Fruit fly (Drosophila melanogaster) whole organism, embryonic: Measurements from ENCODE around the gene CG10984.
A peak's percentile ranks its signal among the peaks of the same experiment; 100 is the strongest.

Experiments used
- Abd-B ChIP-seq: fragments of 200-800 bp; sonication (Bioruptor generic); optimal IDR thresholded peaks from 2 replicates; lab custom pipeline; 2018; ENCODE audit warnings: missing biosample characterization, mild to moderate bottlenecking, missing genetic modification characterization, moderate library complexity
- CG10431 ChIP-seq: fragments of 200-800 bp; sonication (Bioruptor generic); optimal IDR thresholded peaks from 3 replicates; lab custom pipeline; 2018; ENCODE audit warnings: missing biosample characterization, mild to moderate bottlenecking, missing genetic modification characterization
- CG11398 ChIP-seq: fragments of 200-800 bp; sonication (Bioruptor generic); optimal IDR thresholded peaks from 2 replicates; lab custom pipeline; 2016; ENCODE audit warnings: missing biosample characterization, missing genetic modification characterization
- CG12071 ChIP-seq: fragments of 200-800 bp; sonication (Bioruptor generic); optimal IDR thresholded peaks from 3 replicates; lab custom pipeline; 2018; ENCODE audit warnings: missing biosample characterization, mild to moderate bottlenecking, missing genetic modification characterization
- CG12659 ChIP-seq: fragments of 200-800 bp; sonication (Bioruptor generic); optimal IDR thresholded peaks from 3 replicates; lab custom pipeline; 2017; ENCODE audit warnings: mild to moderate bottlenecking, missing biosample characterization, missing genetic modification reagents, missing genetic modification characterization
- CG13296 ChIP-seq: fragments of 200-800 bp; sonication (Bioruptor generic); optimal IDR thresholded peaks from 3 replicates; lab custom pipeline; 2018; ENCODE audit warnings: missing biosample characterization, mild to moderate bottlenecking, missing genetic modification characterization
- CG14050 ChIP-seq: fragments of 200-800 bp; sonication (Bioruptor generic); IDR thresholded peaks from 3 replicates; pipeline ENCODE4 v1.3.6; 2022; ENCODE audit warnings: missing biosample characterization, missing genetic modification characterization
- CG15479 ChIP-seq: fragments of 200-800 bp; sonication (Bioruptor generic); optimal IDR thresholded peaks from 3 replicates; lab custom pipeline; 2019; ENCODE audit warnings: missing biosample characterization, mild to moderate bottlenecking, missing genetic modification characterization, moderate library complexity
- CG16813 ChIP-seq: fragments of 200-800 bp; sonication (Bioruptor generic); IDR thresholded peaks from 3 replicates; pipeline ENCODE4 v1.3.6; 2022; ENCODE audit warnings: missing biosample characterization, missing genetic modification characterization; ENCODE audit not compliant: partially characterized antibody
- CG18011 ChIP-seq: fragments of 200-800 bp; sonication (Bioruptor generic); optimal IDR thresholded peaks from 2 replicates; lab custom pipeline; 2017; ENCODE audit warnings: missing biosample characterization, missing genetic modification characterization, mild to moderate bottlenecking, moderate library complexity, missing genotype
- CG2116 ChIP-seq: fragments of 200-800 bp; sonication (Bioruptor generic); optimal IDR thresholded peaks from 3 replicates; lab custom pipeline; 2018; ENCODE audit warnings: missing biosample characterization, mild to moderate bottlenecking, missing genetic modification characterization
- CG33213 ChIP-seq: fragments of 200-800 bp; sonication (Bioruptor generic); optimal IDR thresholded peaks from 3 replicates; lab custom pipeline; 2016; ENCODE audit warnings: missing biosample characterization, missing genetic modification characterization
- CG3838 ChIP-seq: fragments of 200-800 bp; sonication (Bioruptor generic); optimal IDR thresholded peaks from 3 replicates; lab custom pipeline; 2016; ENCODE audit warnings: missing biosample characterization, missing genetic modification characterization
- CG4360 ChIP-seq: fragments of 200-800 bp; sonication (Bioruptor generic); IDR thresholded peaks from 2 replicates; pipeline ENCODE4 v1.3.6; 2022; ENCODE audit warnings: missing biosample characterization, missing genetic modification characterization
- CG4854 ChIP-seq: fragments of 200-800 bp; sonication (Bioruptor generic); optimal IDR thresholded peaks from 2 replicates; lab custom pipeline; 2016; ENCODE audit warnings: missing biosample characterization, missing genetic modification characterization, inconsistent platforms
- CG6175 ChIP-seq: fragments of 200-800 bp; sonication (Bioruptor generic); IDR thresholded peaks from 3 replicates; pipeline ENCODE4 v1.3.6; 2022; ENCODE audit warnings: missing biosample characterization, missing genetic modification characterization
- CG7987 ChIP-seq: fragments of 200-800 bp; sonication (Bioruptor generic); optimal IDR thresholded peaks from 2 replicates; lab custom pipeline; 2018; ENCODE audit warnings: missing biosample characterization, mild to moderate bottlenecking, missing genetic modification characterization, moderate library complexity
- CG9932 ChIP-seq: fragments of 200-800 bp; sonication (Bioruptor generic); IDR thresholded peaks from 2 replicates; pipeline ENCODE4 v1.3.6; 2022; ENCODE audit warnings: missing biosample characterization, missing genetic modification characterization
- Dbx ChIP-seq: fragments of 200-800 bp; sonication (Bioruptor generic); IDR thresholded peaks from 3 replicates; pipeline ENCODE4 v1.3.6; 2022; ENCODE audit warnings: missing biosample characterization, missing genetic modification characterization
- Doc2 ChIP-seq: fragments of 200-800 bp; sonication (Bioruptor generic); IDR thresholded peaks from 2 replicates; pipeline ENCODE4 v1.3.6; 2022; ENCODE audit warnings: missing biosample characterization, missing genetic modification characterization
- Dp ChIP-seq: fragments of 200-800 bp; sonication (Bioruptor generic); optimal IDR thresholded peaks from 2 replicates; lab custom pipeline; 2018; ENCODE audit warnings: missing biosample characterization, mild to moderate bottlenecking, missing genetic modification characterization, moderate library complexity
- Fer3 ChIP-seq: fragments of 200-800 bp; sonication (Bioruptor generic); optimal IDR thresholded peaks from 2 replicates; lab custom pipeline; 2018; ENCODE audit warnings: missing biosample characterization, mild to moderate bottlenecking, missing genetic modification characterization, moderate library complexity
- HLH3B ChIP-seq: fragments of 200-800 bp; sonication (Bioruptor generic); IDR thresholded peaks from 2 replicates; pipeline ENCODE4 v1.3.6; 2022; ENCODE audit warnings: missing biosample characterization, missing genetic modification characterization
- HmgD ChIP-seq: fragments of 200-800 bp; sonication (Bioruptor generic); optimal IDR thresholded peaks from 3 replicates; lab custom pipeline; 2016; ENCODE audit warnings: missing biosample characterization, missing genetic modification characterization
- Hmx ChIP-seq: fragments of 200-800 bp; sonication (Bioruptor generic); optimal IDR thresholded peaks from 2 replicates; lab custom pipeline; 2016; ENCODE audit warnings: missing biosample characterization, missing genetic modification characterization
- Hr78 ChIP-seq, 2 experiments: fragments of 200-800 bp in 1 of 2; fragments of >200 bp in 1 of 2; sonication (Bioruptor generic) in 1 of 2; optimal IDR thresholded peaks; 2 replicates each; lab custom pipeline; 2017 to 2019; ENCODE audit warnings: missing biosample characterization in 2 of 2, missing genetic modification characterization in 2 of 2, mild to moderate bottlenecking in 1 of 2, moderate library complexity in 1 of 2
- Lhr ChIP-seq: fragments of 200-800 bp; sonication (Bioruptor generic); optimal IDR thresholded peaks from 3 replicates; lab custom pipeline; 2017; ENCODE audit warnings: mild to moderate bottlenecking, missing biosample characterization, missing genetic modification reagents, missing genetic modification characterization
- MESR4 ChIP-seq: fragments of 200-800 bp; sonication (Bioruptor generic); optimal IDR thresholded peaks from 2 replicates; lab custom pipeline; 2018; ENCODE audit warnings: missing biosample characterization, mild to moderate bottlenecking, missing genetic modification characterization, moderate library complexity
- Meics ChIP-seq: fragments of 200-800 bp; sonication (Bioruptor generic); optimal IDR thresholded peaks from 2 replicates; lab custom pipeline; 2017; ENCODE audit warnings: missing biosample characterization, mild to moderate bottlenecking, missing genetic modification characterization
- Sox100B ChIP-seq: fragments of 200-800 bp; sonication (Bioruptor generic); optimal IDR thresholded peaks from 3 replicates; lab custom pipeline; 2018; ENCODE audit warnings: missing biosample characterization, mild to moderate bottlenecking, missing genetic modification characterization
- Sry-β ChIP-seq: fragments of 200-800 bp; sonication (Bioruptor generic); optimal IDR thresholded peaks from 2 replicates; lab custom pipeline; 2018; ENCODE audit warnings: missing biosample characterization, mild to moderate bottlenecking, missing genetic modification characterization, moderate library complexity
- ac ChIP-seq: fragments of 200-800 bp; sonication (Bioruptor generic); optimal IDR thresholded peaks from 3 replicates; lab custom pipeline; 2017; ENCODE audit warnings: missing biosample characterization, mild to moderate bottlenecking, missing genetic modification characterization
- dmrt99B ChIP-seq: fragments of 200-800 bp; sonication (Bioruptor generic); optimal IDR thresholded peaks from 2 replicates; lab custom pipeline; 2018; ENCODE audit warnings: missing biosample characterization, mild to moderate bottlenecking, missing genetic modification characterization, moderate library complexity
- dpn ChIP-seq, 2 experiments: fragments of 200-800 bp; sonication (Bioruptor generic); optimal IDR thresholded peaks; 3 replicates each; lab custom pipeline; 2016; ENCODE audit warnings: missing biosample characterization in 2 of 2, missing genetic modification characterization in 2 of 2
- fd64A ChIP-seq: fragments of 200-800 bp; sonication (Bioruptor generic); optimal IDR thresholded peaks from 3 replicates; lab custom pipeline; 2018; ENCODE audit warnings: missing biosample characterization, mild to moderate bottlenecking, missing genetic modification characterization
- fu2 ChIP-seq: fragments of 200-800 bp; sonication (Bioruptor generic); optimal IDR thresholded peaks from 2 replicates; lab custom pipeline; 2016; ENCODE audit warnings: missing biosample characterization, missing genetic modification characterization
- grn ChIP-seq: fragments of 200-800 bp; sonication (Bioruptor generic); optimal IDR thresholded peaks from 3 replicates; lab custom pipeline; 2017; ENCODE audit warnings: missing biosample characterization, missing genetic modification characterization
- gsb-n ChIP-seq: fragments of 200-800 bp; sonication (Bioruptor generic); optimal IDR thresholded peaks from 3 replicates; lab custom pipeline; 2018; ENCODE audit warnings: missing biosample characterization, mild to moderate bottlenecking, missing genetic modification characterization
- hkb ChIP-seq, 2 experiments: fragments of 200-800 bp in 1 of 2; fragments of >200 bp in 1 of 2; sonication (Bioruptor generic) in 1 of 2; IDR thresholded peaks in 1 of 2; optimal IDR thresholded peaks in 1 of 2; 2 replicates each; pipeline versions ENCODE4 v1.3.6 to Lab custom; 2017 to 2022; ENCODE audit warnings: missing biosample characterization in 1 of 2, missing genetic modification characterization in 1 of 2
- inv ChIP-seq: fragments of 200-800 bp; sonication (Bioruptor generic); IDR thresholded peaks from 2 replicates; pipeline ENCODE4 v1.3.6; 2022; ENCODE audit warnings: missing biosample characterization, missing genetic modification characterization; ENCODE audit not compliant: partially characterized antibody
- knrl ChIP-seq: fragments of 200-800 bp; sonication (Bioruptor generic); IDR thresholded peaks from 3 replicates; pipeline ENCODE4 v1.3.6; 2022; ENCODE audit warnings: missing biosample characterization, missing genetic modification characterization; ENCODE audit not compliant: partially characterized antibody
- lola ChIP-seq, 3 experiments: fragments of >200 bp in 2 of 3; fragments of 200-800 bp in 1 of 3; sonication (Bioruptor generic) in 1 of 3; optimal IDR thresholded peaks; 2 replicates each; lab custom pipeline; 2017 to 2019; ENCODE audit warnings: missing biosample characterization in 3 of 3, missing genetic modification characterization in 3 of 3, mild to moderate bottlenecking in 1 of 3, moderate library complexity in 1 of 3
- nerfin-2 ChIP-seq: fragments of 200-800 bp; sonication (Bioruptor generic); IDR thresholded peaks from 2 replicates; pipeline ENCODE4 v1.3.6; 2022; ENCODE audit warnings: missing biosample characterization, missing genetic modification characterization; ENCODE audit not compliant: partially characterized antibody
- sna ChIP-seq: fragments of 200-800 bp; sonication (Bioruptor generic); IDR thresholded peaks from 2 replicates; pipeline ENCODE4 v1.3.6; 2022; ENCODE audit warnings: missing biosample characterization, missing genetic modification characterization; ENCODE audit not compliant: partially characterized antibody
- unc-4 ChIP-seq: fragments of 200-800 bp; sonication (Bioruptor generic); IDR thresholded peaks from 2 replicates; pipeline ENCODE4 v1.3.6; 2022; ENCODE audit warnings: missing biosample characterization, missing genetic modification characterization; ENCODE audit not compliant: partially characterized antibody
- wdn ChIP-seq: fragments of 200-800 bp; sonication (Bioruptor generic); IDR thresholded peaks from 2 replicates; pipeline ENCODE4 v1.3.6; 2022; ENCODE audit warnings: missing biosample characterization, missing genetic modification characterization

CG10984 gene

dm6 chr3L:12754769-12755189, 4.9 kb downstream of the CG10984 start, which contains the start of the genes CG10973 and Vps13D (continued):
- TF ChIP-seq fd64A (GFP tag; lab: Kevin White, UChicago) (peak; percentile 90), CG13296 (GFP tag; lab: Kevin White, UChicago) (no peak), Lhr (GFP tag; lab: Kevin White, UChicago) (peak; percentile 59), CG7987 (GFP tag; lab: Kevin White, UChicago) (peak; percentile 91), HLH3B (GFP tag; lab: Robert Waterston, UW) (no peak; the same call in 1 of the 2 replicates), CG12659 (peak; percentile 82), Fer3 (tag; lab: Kevin White, UChicago) (no peak), Sry-β (peak; percentile 61), Meics (GFP tag; lab: Kevin White, UChicago) (no peak), lola (GFP tag; optimal IDR thresholded peaks at IDR 0.05; lab: Kevin White, UChicago) (no peak), gsb-n (tag; lab: Kevin White, UChicago) (no peak), Dbx (no peak), CG18011 (GFP tag; lab: Kevin White, UChicago) (peak; percentile 53), ac (GFP tag; lab: Kevin White, UChicago) (no peak), fu2 (GFP tag; lab: Kevin White, UChicago) (no peak), Dp (GFP tag; lab: Kevin White, UChicago) (peak; percentile 33), Hr78 (GFP tag; optimal IDR thresholded peaks at IDR 0.05; lab: Kevin White, UChicago) (no peak), CG4360 (peak; percentile 41; the same call in 1 of the 2 replicates), wdn (GFP tag; lab: Robert Waterston, UW) (no peak), HmgD (no peak), CG10431 (GFP tag; lab: Kevin White, UChicago) (no peak), Sox100B (peak; percentile 60), grn (GFP tag; lab: Kevin White, UChicago) (no peak), CG11398 (GFP tag; lab: Kevin White, UChicago) (peak; percentile 38), CG33213 (GFP tag; lab: Kevin White, UChicago) (peak; percentile 71), CG14050 (GFP tag; lab: Robert Waterston, UW) (no peak), dmrt99B (no peak), CG4854 (GFP tag; lab: Kevin White, UChicago) (peak; percentile 69), MESR4 (GFP tag; lab: Kevin White, UChicago) (peak; percentile 42), Abd-B (GFP tag; lab: Kevin White, UChicago) (no peak), Hmx (GFP tag; lab: Kevin White, UChicago) (no peak)

dm6 chr3L:12772740-12773686, 23.1 kb downstream of the CG10984 start, which contains the start of gene Hip1:
TSS of gene Hip1 (minus strand) at chr3L:12773573.
- TF ChIP-seq Doc2, result no peak
- no peak for TF ChIP-seq CG6175 (GFP tag; lab: Robert Waterston, UW)
- TF ChIP-seq CG15479, result no peak
- no peak for TF ChIP-seq dpn (GFP tag; optimal IDR thresholded peaks at IDR 0.05; lab: Kevin White, UChicago)
- TF ChIP-seq hkb (optimal IDR thresholded peaks at IDR 0.05; lab: Kevin White, UChicago), result no peak
- peak; percentile 46; the same call in 1 of the 2 replicates for TF ChIP-seq hkb (GFP tag; IDR thresholded peaks at IDR 0.05; lab: Robert Waterston, UW)
- peak; percentile 79 for TF ChIP-seq inv (GFP tag; lab: Robert Waterston, UW)
- peak; percentile 80 for TF ChIP-seq nerfin-2 (GFP tag; lab: Robert Waterston, UW)
- TF ChIP-seq CG12071, result no peak
- peak; percentile 93 for TF ChIP-seq CG3838
- peak; percentile 85 for TF ChIP-seq knrl
- TF ChIP-seq CG2116, result peak; percentile 66
- TF ChIP-seq CG9932 (GFP tag; lab: Robert Waterston, UW), result no peak
- TF ChIP-seq unc-4 (GFP tag; lab: Robert Waterston, UW), result peak; percentile 91
- TF ChIP-seq Dp (GFP tag; lab: Kevin White, UChicago), result peak; percentile 88
- peak; percentile 85 for TF ChIP-seq sna (GFP tag; lab: Robert Waterston, UW)
- TF ChIP-seq CG16813, result peak; percentile 80
